Worm (Caenorhabditis elegans) whole organism, L2 larva: ENCODE data around the gene unc-64.
A peak's percentile ranks its signal among the peaks of the same experiment; 100 is the strongest.

Source experiments
- C34F6.9 ChIP-seq: fragments of 150-350 bp; optimal IDR thresholded peaks from 2 replicates; lab custom pipeline; 2014; ENCODE audit warnings: missing biosample characterization, missing genetic modification characterization
- F13H6.1 ChIP-seq: sonication (generic microtip); optimal IDR thresholded peaks from 2 replicates; lab custom pipeline; 2016; ENCODE audit warnings: missing genetic modification characterization, missing compliant biosample characterization
- R02D3.7 ChIP-seq: fragments of 150-350 bp; optimal IDR thresholded peaks from 2 replicates; lab custom pipeline; 2014; ENCODE audit warnings: missing biosample characterization, missing genetic modification characterization
- Y55F3AM.14 ChIP-seq: fragments of 200-800 bp; sonication (Bioruptor generic); optimal IDR thresholded peaks from 2 replicates; lab custom pipeline; 2018; ENCODE audit warnings: mild to moderate bottlenecking, missing genetic modification characterization, missing compliant biosample characterization
- ama-1 ChIP-seq: fragments of 150-350 bp; optimal IDR thresholded peaks from 2 replicates; lab custom pipeline; 2018; ENCODE audit warnings: inconsistent platforms
- blmp-1 ChIP-seq: sonication (generic microtip); optimal IDR thresholded peaks from 2 replicates; lab custom pipeline; 2017; ENCODE audit warnings: missing genetic modification characterization, mild to moderate bottlenecking, missing compliant biosample characterization, antibody characterized with exemption, moderate library complexity; ENCODE audit not compliant: insufficient read depth
- ceh-16 ChIP-seq: fragments of 150-350 bp; optimal IDR thresholded peaks from 2 replicates; lab custom pipeline; 2014; ENCODE audit warnings: missing biosample characterization, missing genetic modification characterization
- ceh-82 ChIP-seq: fragments of 150-350 bp; optimal IDR thresholded peaks from 2 replicates; lab custom pipeline; 2014; ENCODE audit warnings: missing biosample characterization, missing genetic modification characterization
- crh-2 ChIP-seq: sonication (generic microtip); optimal IDR thresholded peaks from 2 replicates; lab custom pipeline; 2017; ENCODE audit warnings: missing biosample characterization, missing genetic modification characterization
- elt-3 ChIP-seq: sonication (generic microtip); optimal IDR thresholded peaks from 2 replicates; lab custom pipeline; 2017; ENCODE audit warnings: missing biosample characterization, missing genetic modification characterization
- fos-1 ChIP-seq: fragments of 150-350 bp; optimal IDR thresholded peaks from 2 replicates; lab custom pipeline; 2014; ENCODE audit warnings: missing biosample characterization, missing genetic modification characterization
- lin-11 ChIP-seq: fragments of 150-350 bp; sonication (generic microtip); optimal IDR thresholded peaks from 2 replicates; lab custom pipeline; 2014; ENCODE audit warnings: missing biosample characterization, missing genetic modification characterization, inconsistent platforms, mixed read lengths
- lin-13 ChIP-seq: fragments of 150-350 bp; optimal IDR thresholded peaks from 2 replicates; lab custom pipeline; 2014; ENCODE audit warnings: missing biosample characterization, missing genetic modification reagents, missing genetic modification characterization
- lin-39 ChIP-seq: fragments of 150-350 bp; optimal IDR thresholded peaks from 2 replicates; lab custom pipeline; 2014; ENCODE audit warnings: missing biosample characterization, missing genetic modification reagents, missing genetic modification characterization
- lsy-2 ChIP-seq, 2 experiments: fragments of 150-350 bp in 1 of 2; sonication (generic microtip) in 1 of 2; optimal IDR thresholded peaks; 2 replicates each; lab custom pipeline; 2014 to 2017; ENCODE audit warnings: missing biosample characterization in 2 of 2, missing genetic modification characterization in 2 of 2
- mab-5 ChIP-seq: fragments of 150-350 bp; optimal IDR thresholded peaks from 2 replicates; lab custom pipeline; 2014; ENCODE audit warnings: missing biosample characterization, missing genetic modification characterization
- mbf-1 ChIP-seq: sonication (generic microtip); optimal IDR thresholded peaks from 2 replicates; lab custom pipeline; 2017; ENCODE audit warnings: missing biosample characterization, missing genetic modification characterization
- mdl-1 ChIP-seq, 2 experiments: fragments of 150-350 bp in 1 of 2; sonication (generic microtip) in 1 of 2; optimal IDR thresholded peaks; 2 replicates each; lab custom pipeline; 2017; ENCODE audit warnings: missing biosample characterization in 2 of 2, missing genetic modification characterization in 2 of 2
- nhr-10 ChIP-seq: sonication (generic microtip); optimal IDR thresholded peaks from 2 replicates; lab custom pipeline; 2017; ENCODE audit warnings: missing biosample characterization, missing genetic modification characterization
- nhr-11 ChIP-seq: fragments of 150-350 bp; optimal IDR thresholded peaks from 2 replicates; lab custom pipeline; 2014; ENCODE audit warnings: missing biosample characterization, missing genetic modification characterization
- nhr-12 ChIP-seq: fragments of 150-350 bp; optimal IDR thresholded peaks from 2 replicates; lab custom pipeline; 2014; ENCODE audit warnings: missing biosample characterization, missing genetic modification characterization
- nhr-129 ChIP-seq: fragments of 150-350 bp; optimal IDR thresholded peaks from 2 replicates; lab custom pipeline; 2014; ENCODE audit warnings: missing biosample characterization, missing genetic modification characterization
- nhr-21 ChIP-seq: fragments of 150-350 bp; optimal IDR thresholded peaks from 2 replicates; lab custom pipeline; 2014; ENCODE audit warnings: missing biosample characterization, missing genetic modification characterization
- nhr-23 ChIP-seq: fragments of 150-350 bp; optimal IDR thresholded peaks from 2 replicates; lab custom pipeline; 2014; ENCODE audit warnings: missing biosample characterization, missing genetic modification reagents, missing genetic modification characterization
- nhr-25 ChIP-seq: fragments of 150-350 bp; sonication (generic microtip); optimal IDR thresholded peaks from 3 replicates; lab custom pipeline; 2014; ENCODE audit warnings: missing biosample characterization, missing genetic modification characterization
- nhr-77 ChIP-seq: fragments of 150-350 bp; optimal IDR thresholded peaks from 2 replicates; lab custom pipeline; 2014; ENCODE audit warnings: missing biosample characterization, missing genetic modification characterization
- sem-4 ChIP-seq: fragments of 150-350 bp; optimal IDR thresholded peaks from 2 replicates; lab custom pipeline; 2014; ENCODE audit warnings: missing biosample characterization, missing genetic modification reagents, missing genetic modification characterization
- skn-1 ChIP-seq: sonication (generic microtip); optimal IDR thresholded peaks from 2 replicates; lab custom pipeline; 2017; ENCODE audit warnings: missing biosample characterization, missing genetic modification characterization
- sma-9 ChIP-seq, 2 experiments: fragments of 150-350 bp in 1 of 2; sonication (generic microtip) in 1 of 2; optimal IDR thresholded peaks; 2 replicates each; lab custom pipeline; 2014 to 2016; ENCODE audit warnings: missing genetic modification characterization in 2 of 2, mild to moderate bottlenecking in 1 of 2, missing biosample characterization in 1 of 2, missing compliant biosample characterization in 1 of 2, missing genetic modification reagents in 1 of 2, moderate library complexity in 1 of 2
- snpc-4 ChIP-seq: fragments of 150-350 bp; optimal IDR thresholded peaks from 2 replicates; lab custom pipeline; 2014; ENCODE audit warnings: missing biosample characterization, missing genetic modification characterization
- unc-55 ChIP-seq: fragments of 150-350 bp; sonication (generic microtip); optimal IDR thresholded peaks from 3 replicates; lab custom pipeline; 2014; ENCODE audit warnings: missing biosample characterization, missing genetic modification reagents, missing genetic modification characterization
- ztf-1 ChIP-seq: fragments of 200-800 bp; sonication (Bioruptor generic); conservative IDR thresholded peaks from 2 replicates; pipeline ENCODE4 v1.3.6; 2022; ENCODE audit warnings: missing genetic modification characterization, missing compliant biosample characterization
- ztf-11 ChIP-seq: sonication (generic microtip); optimal IDR thresholded peaks from 2 replicates; lab custom pipeline; 2017; ENCODE audit warnings: missing biosample characterization, missing genetic modification characterization
- ztf-4 ChIP-seq: fragments of 150-350 bp; optimal IDR thresholded peaks from 2 replicates; lab custom pipeline; 2014; ENCODE audit warnings: missing biosample characterization, missing genetic modification characterization

The unc-64 gene

DNA sequence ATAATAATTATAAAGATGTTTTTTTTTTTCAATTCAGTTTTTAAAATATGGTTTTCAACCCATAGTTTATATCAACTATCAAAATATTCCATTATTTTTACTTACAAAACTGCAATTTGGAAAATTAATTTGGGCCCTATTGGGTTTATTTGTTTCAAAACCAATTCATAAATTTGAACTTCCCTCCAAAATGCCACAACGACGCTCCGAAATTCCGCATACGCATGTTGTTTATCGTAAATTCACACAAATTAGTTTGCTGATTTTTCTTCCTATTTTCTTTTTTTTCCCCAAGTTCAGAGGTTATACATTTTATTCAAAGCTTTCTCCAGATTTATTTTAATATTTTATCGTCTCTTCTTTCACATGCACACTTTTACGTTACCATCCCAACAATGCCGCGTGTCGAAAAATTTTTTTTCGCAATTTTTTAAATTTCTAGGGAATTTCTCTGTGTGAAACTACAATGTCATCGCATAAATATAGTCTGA, 20.6 kb upstream of the unc-64 start, which contains the start of gene F56A8.3 (continued):
- no peak for TF ChIP-seq nhr-12
- TF ChIP-seq nhr-21 (tag; lab: Kevin White, UChicago), result peak; percentile 73
- peak; percentile 42 for TF ChIP-seq ztf-4 (tag; lab: Kevin White, UChicago)
- peak; percentile 42 for TF ChIP-seq F13H6.1 (tag; lab: Kevin White, UChicago)
- peak; percentile 95 for TF ChIP-seq R02D3.7 (tag; lab: Kevin White, UChicago)
- TF ChIP-seq nhr-25 (tag; lab: Kevin White, UChicago), result peak; percentile 72
- TF ChIP-seq unc-55 (GFP tag; lab: Kevin White, UChicago), result peak; percentile 90
- TF ChIP-seq blmp-1 (tag; lab: Kevin White, UChicago), result peak; percentile 48
- no peak for TF ChIP-seq ceh-16 (tag; lab: Kevin White, UChicago)
- TF ChIP-seq mab-5, result peak; percentile 71
- TF ChIP-seq skn-1 (tag; lab: Kevin White, UChicago), result no peak
- no peak for TF ChIP-seq nhr-23 (tag; lab: Kevin White, UChicago)
- no peak for TF ChIP-seq snpc-4
- peak; percentile 44 for TF ChIP-seq nhr-10 (tag; lab: Kevin White, UChicago)
- no peak for TF ChIP-seq ztf-11 (tag; lab: Kevin White, UChicago)
- TF ChIP-seq ztf-1 (GFP tag; lab: Robert Waterston, UW), result no peak

- TF ChIP-seq crh-2 (tag; lab: Kevin White, UChicago) (peak; percentile 3), nhr-11 (no peak), fos-1 (tag; lab: Kevin White, UChicago) (no peak), ceh-82 (tag; lab: Kevin White, UChicago) (no peak), sem-4 (tag; lab: Kevin White, UChicago) (peak; percentile 69), F13H6.1 (tag; lab: Kevin White, UChicago) (peak; percentile 22), ztf-11 (tag; lab: Kevin White, UChicago) (no peak), lsy-2 (tag; optimal IDR thresholded peaks at IDR 0.05; lab: Kevin White, UChicago) (peak in 1 of 2 experiments; percentile 32), sma-9 (GFP tag; optimal IDR thresholded peaks at IDR 0.05; lab: Kevin White, UChicago) (peak; percentile 16), sma-9 (tag; optimal IDR thresholded peaks at IDR 0.05; lab: Kevin White, UChicago) (no peak), lin-13 (GFP tag; lab: Kevin White, UChicago) (peak; percentile 7), nhr-77 (tag; lab: Kevin White, UChicago) (no peak), mdl-1 (tag; optimal IDR thresholded peaks at IDR 0.05; lab: Kevin White, UChicago) (no peak), mbf-1 (tag; lab: Kevin White, UChicago) (no peak), Y55F3AM.14 (no peak), unc-55 (GFP tag; lab: Kevin White, UChicago) (peak; percentile 43), ceh-16 (tag; lab: Kevin White, UChicago) (no peak), lin-11 (peak; percentile 15), nhr-25 (tag; lab: Kevin White, UChicago) (no peak), snpc-4 (no peak), nhr-10 (tag; lab: Kevin White, UChicago) (no peak), C34F6.9 (peak; percentile 50), elt-3 (tag; lab: Kevin White, UChicago) (no peak)
These were observed 18.9 kb upstream of the unc-64 start for ce11 chrIII:13258163-13258562.

ce11 chrIII:13258752-13259151, 18.3 kb upstream of the unc-64 start:
- TF ChIP-seq nhr-77 (tag; lab: Kevin White, UChicago), result no peak
- peak; percentile 20 for TF ChIP-seq C34F6.9
- no peak for TF ChIP-seq ztf-4 (tag; lab: Kevin White, UChicago)
- TF ChIP-seq nhr-129 (tag; lab: Kevin White, UChicago), result peak; percentile 41
- peak in 1 of 2 experiments; percentile 39 for TF ChIP-seq lsy-2 (tag; optimal IDR thresholded peaks at IDR 0.05; lab: Kevin White, UChicago)
- no peak for TF ChIP-seq nhr-10 (tag; lab: Kevin White, UChicago)
- TF ChIP-seq nhr-25 (tag; lab: Kevin White, UChicago), result peak; percentile 29
- TF ChIP-seq fos-1 (tag; lab: Kevin White, UChicago), result peak; percentile 12
- peak; percentile 26 for TF ChIP-seq crh-2 (tag; lab: Kevin White, UChicago)
- TF ChIP-seq, all 48 proteins: peak for 6

- TF ChIP-seq lin-39 (no peak), ztf-11 (tag; lab: Kevin White, UChicago) (no peak), sma-9 (GFP tag; optimal IDR thresholded peaks at IDR 0.05; lab: Kevin White, UChicago) (no peak), sma-9 (tag; optimal IDR thresholded peaks at IDR 0.05; lab: Kevin White, UChicago) (no peak), C34F6.9 (no peak), ama-1 (no peak)
- TF ChIP-seq, all 48 proteins: peak for 0
These were observed 16.7 kb upstream of the unc-64 start for ce11 chrIII:13260344-13260743.
